Fruit fly (Drosophila melanogaster): ENCODE data around the gene RpL3.

RpL3 gene

dm6 chr3R:11198062-11198472, 23.6 kb upstream of the RpL3 start (continued):
- TF ChIP-seq sd (tag; optimal IDR thresholded peaks at IDR 0.05) (peak; percentile 86), Xrp1 (GFP tag; IDR thresholded peaks at IDR 0.05) (peak; percentile 46; the same call in 1 of the 2 replicates), tap (tag; optimal IDR thresholded peaks at IDR 0.05) (no peak), NK7.1 (GFP tag; optimal IDR thresholded peaks at IDR 0.05) (no peak), CG12155 (GFP tag; optimal IDR thresholded peaks at IDR 0.05) (no peak), Ets65A (GFP tag) (peak; percentile 57), CG15514 (GFP tag; optimal IDR thresholded peaks at IDR 0.05) (peak; percentile 11), Med (GFP tag) (peak; percentile 92), CG12299 (tag; optimal IDR thresholded peaks at IDR 0.05) (no peak), CG13287 (GFP tag; IDR thresholded peaks at IDR 0.05; ENCODE audit: partially characterized antibody) (0 out of 2 replicates have a peak, but pooled peaks have one; percentile 11), CG2199 (GFP tag; IDR thresholded peaks at IDR 0.05) (peak; percentile 67; the same call in 1 of the 3 replicates), CG17385 (GFP tag; optimal IDR thresholded peaks at IDR 0.05) (peak; percentile 3), h (optimal IDR thresholded peaks at IDR 0.05) (no peak), Elba2 (GFP tag; optimal IDR thresholded peaks at IDR 0.05) (no peak), tio (GFP tag; optimal IDR thresholded peaks at IDR 0.05) (no peak), CG13624 (GFP tag; optimal IDR thresholded peaks at IDR 0.05) (peak; percentile 12), CG8924 (tag; optimal IDR thresholded peaks at IDR 0.05) (no peak), jing (GFP tag; optimal IDR thresholded peaks at IDR 0.05) (no peak), ttk (GFP tag; IDR thresholded peaks at IDR 0.05) (peak; percentile 52), Sry-β (GFP tag; optimal IDR thresholded peaks at IDR 0.05) (no peak), CG2120 (GFP tag; optimal IDR thresholded peaks at IDR 0.05) (peak; percentile 3), hth (optimal IDR thresholded peaks at IDR 0.05) (no peak), Hmr (GFP tag; optimal IDR thresholded peaks at IDR 0.05) (peak; percentile 17), CG1832 (GFP tag; optimal IDR thresholded peaks at IDR 0.05) (peak; percentile 76), danr (GFP tag; IDR thresholded peaks at IDR 0.05) (no peak), oc (tag; optimal IDR thresholded peaks at IDR 0.05) (no peak), dmrt99B (tag; optimal IDR thresholded peaks at IDR 0.05) (peak; percentile 27), hkb (optimal IDR thresholded peaks at IDR 0.05) (no peak), hkb (GFP tag; IDR thresholded peaks at IDR 0.05) (no peak), CG7839 (tag; optimal IDR thresholded peaks at IDR 0.05) (peak; percentile 34), eyg (GFP tag; optimal IDR thresholded peaks at IDR 0.05) (no peak), Pdp1 (GFP tag; optimal IDR thresholded peaks at IDR 0.05) (peak in 1 of 2 experiments; percentile 92), corto (GFP tag; optimal IDR thresholded peaks at IDR 0.05) (no peak), toy (GFP tag; IDR thresholded peaks at IDR 0.05) (no peak), CG12769 (tag; optimal IDR thresholded peaks at IDR 0.05) (peak; percentile 67), B-H2 (GFP tag; optimal IDR thresholded peaks at IDR 0.05) (no peak), CG32772 (GFP tag; IDR thresholded peaks at IDR 0.05) (no peak), cg (GFP tag; optimal IDR thresholded peaks at IDR 0.05) (peak; percentile 25), Bteb2 (GFP tag; optimal IDR thresholded peaks at IDR 0.05) (no peak), Dll (GFP tag; IDR thresholded peaks at IDR 0.05; ENCODE audit: partially characterized antibody) (no peak), rib (GFP tag; IDR thresholded peaks at IDR 0.05) (peak; percentile 52; the same call in 1 of the 2 replicates), CG16813 (GFP tag; IDR thresholded peaks at IDR 0.05; ENCODE audit: partially characterized antibody) (no peak), scrt (GFP tag; optimal IDR thresholded peaks at IDR 0.05) (peak; percentile 56), abd-A (tag; optimal IDR thresholded peaks at IDR 0.05) (peak; percentile 78), Taf1 (GFP tag; IDR thresholded peaks at IDR 0.05) (no peak), CG18764 (GFP tag; optimal IDR thresholded peaks at IDR 0.05) (no peak), Ravus (GFP tag; IDR thresholded peaks at IDR 0.05) (no peak), Ada2b (GFP tag; IDR thresholded peaks at IDR 0.05) (no peak), ranshi (GFP tag; IDR thresholded peaks at IDR 0.05) (no peak), crol (GFP tag; IDR thresholded peaks at IDR 0.05) (peak; percentile 99), sug (tag; optimal IDR thresholded peaks at IDR 0.05) (peak; percentile 52), CG10543 (GFP tag; optimal IDR thresholded peaks at IDR 0.05) (peak; percentile 54)
